Worm (Caenorhabditis elegans): Measurements from ENCODE around the gene mab-10.

DNA sequence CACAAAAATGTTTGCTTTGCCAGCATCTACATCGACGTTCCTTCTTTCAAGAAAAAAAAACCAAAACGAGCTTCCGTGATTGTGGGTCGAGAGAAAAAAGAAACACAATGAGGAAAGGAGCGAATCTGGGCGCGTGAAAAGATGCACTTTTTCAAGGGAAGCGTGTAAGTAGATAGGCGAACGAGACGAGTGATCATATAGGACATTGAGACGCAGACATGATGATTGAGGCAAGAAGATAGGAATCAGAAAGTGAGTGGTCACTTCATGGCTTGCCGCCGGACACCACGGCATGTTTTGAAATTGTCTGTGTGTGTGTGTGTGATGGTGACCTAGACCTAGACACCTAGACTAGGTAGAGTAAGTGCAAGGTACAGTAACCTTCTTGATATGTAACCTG is 26.3 kb upstream of the mab-10 start:
- TF ChIP-seq nhr-11 (tag; optimal IDR thresholded peaks at IDR 0.05) (no peak), grh-1 (GFP tag; IDR thresholded peaks at IDR 0.05) (no peak), rnt-1 (tag; optimal IDR thresholded peaks at IDR 0.05) (peak; percentile 71), nhr-90 (tag; optimal IDR thresholded peaks at IDR 0.05; ENCODE audit: poor library complexity) (peak; percentile 1), blmp-1 (tag; optimal IDR thresholded peaks at IDR 0.05) (peak; percentile 94), fos-1 (tag; optimal IDR thresholded peaks at IDR 0.05) (no peak), fkh-4 (tag; optimal IDR thresholded peaks at IDR 0.05; ENCODE audit: borderline replicate concordance) (no peak), unc-62 (GFP tag; optimal IDR thresholded peaks at IDR 0.05) (no peak), snpc-4 (tag; optimal IDR thresholded peaks at IDR 0.05) (no peak), nhr-12 (tag; optimal IDR thresholded peaks at IDR 0.05) (no peak)

All from whole organism, L1 larva.